In genomic region chrX:8398177-8399018, dm6 we compare ENCODE assay signal across 1 fruit fly cellular context.
TF ChIP-seq lines count a peak whose summit lies in the region.

TSS of gene CG10555 (plus strand) at chrX:8398940.

TF ChIP-seq in whole organism, embryonic, 481 proteins besides CTCF, POLR2A, EP300 and RAD21 (continued from another document and continues in another):
- TF ChIP-seq CG16815 (GFP tag; optimal IDR thresholded peaks at IDR 0.05; lab: Kevin White, UChicago) (peak; percentile 89), CG6254 (GFP tag; optimal IDR thresholded peaks at IDR 0.05; lab: Kevin White, UChicago) (peak; percentile 99), p53 (GFP tag; optimal IDR thresholded peaks at IDR 0.05; lab: Kevin White, UChicago) (peak; percentile 41), CG8944 (GFP tag; optimal IDR thresholded peaks at IDR 0.05; lab: Kevin White, UChicago) (peak; percentile 91), CG8765 (GFP tag; IDR thresholded peaks at IDR 0.05; lab: Robert Waterston, UW) (peak; percentile 86), CG34224 (GFP tag; IDR thresholded peaks at IDR 0.05; lab: Robert Waterston, UW; ENCODE audit: partially characterized antibody) (peak; percentile 75), CG2712 (tag; optimal IDR thresholded peaks at IDR 0.05; lab: Kevin White, UChicago) (peak; percentile 86), CG9727 (GFP tag; optimal IDR thresholded peaks at IDR 0.05; lab: Kevin White, UChicago) (peak; percentile 92), MTF-1 (GFP tag; optimal IDR thresholded peaks at IDR 0.05; lab: Kevin White, UChicago; ENCODE audit: borderline replicate concordance) (no peak), Hand (GFP tag; optimal IDR thresholded peaks at IDR 0.05; lab: Kevin White, UChicago) (peak; percentile 52), h (optimal IDR thresholded peaks at IDR 0.05; lab: Kevin White, UChicago) (no peak), CG4820 (GFP tag; optimal IDR thresholded peaks at IDR 0.05; lab: Kevin White, UChicago) (peak; percentile 87), ERR (GFP tag; optimal IDR thresholded peaks at IDR 0.05; lab: Kevin White, UChicago) (no peak), tna (GFP tag; IDR thresholded peaks at IDR 0.05; lab: Robert Waterston, UW; ENCODE audit: partially characterized antibody) (peak; percentile 69), Oaz (GFP tag; IDR thresholded peaks at IDR 0.05; lab: Robert Waterston, UW) (peak; percentile 91), CG13424 (tag; optimal IDR thresholded peaks at IDR 0.05; lab: Kevin White, UChicago) (peak; percentile 96), pb (GFP tag; optimal IDR thresholded peaks at IDR 0.05; lab: Kevin White, UChicago) (peak; percentile 75), CG14860 (GFP tag; IDR thresholded peaks at IDR 0.05; lab: Robert Waterston, UW; ENCODE audit: partially characterized antibody) (peak; percentile 81), esg (GFP tag; conservative IDR thresholded peaks at IDR 0.05; lab: Robert Waterston, UW) (peak; percentile 90), Dp (GFP tag; optimal IDR thresholded peaks at IDR 0.05; lab: Kevin White, UChicago) (peak; percentile 11), disco-r (GFP tag; optimal IDR thresholded peaks at IDR 0.05; lab: Kevin White, UChicago) (peak; percentile 88), fd102C (GFP tag; optimal IDR thresholded peaks at IDR 0.05; lab: Kevin White, UChicago) (no peak), bowl (GFP tag; IDR thresholded peaks at IDR 0.05; lab: Robert Waterston, UW) (peak; percentile 51; the same call in 1 of the 2 replicates), H2.0 (GFP tag; IDR thresholded peaks at IDR 0.05; lab: Robert Waterston, UW) (peak; percentile 89), CG2120 (GFP tag; optimal IDR thresholded peaks at IDR 0.05; lab: Kevin White, UChicago) (peak; percentile 95), Aef1 (GFP tag; IDR thresholded peaks at IDR 0.05; lab: Robert Waterston, UW) (peak; percentile 88), onecut (GFP tag; IDR thresholded peaks at IDR 0.05; lab: Robert Waterston, UW) (peak; percentile 81), nom (GFP tag; optimal IDR thresholded peaks at IDR 0.05; lab: Kevin White, UChicago) (no peak), Dip3 (GFP tag; optimal IDR thresholded peaks at IDR 0.05; lab: Kevin White, UChicago) (peak; percentile 91), CG31388 (GFP tag; optimal IDR thresholded peaks at IDR 0.05; lab: Kevin White, UChicago) (peak; percentile 43), Dbx (GFP tag; IDR thresholded peaks at IDR 0.05; lab: Robert Waterston, UW) (peak; percentile 92), CG9876 (GFP tag; optimal IDR thresholded peaks at IDR 0.05; lab: Kevin White, UChicago) (peak; percentile 94), Hey (tag; optimal IDR thresholded peaks at IDR 0.05; lab: Kevin White, UChicago) (no peak), lbe (GFP tag; optimal IDR thresholded peaks at IDR 0.05; lab: Kevin White, UChicago) (peak; percentile 57), odd (GFP tag; optimal IDR thresholded peaks at IDR 0.05; lab: Kevin White, UChicago) (no peak), CG2875 (GFP tag; optimal IDR thresholded peaks at IDR 0.05; lab: Kevin White, UChicago) (peak; percentile 28), kni (GFP tag; optimal IDR thresholded peaks at IDR 0.05; lab: Kevin White, UChicago) (peak; percentile 71), zfh1 (GFP tag; IDR thresholded peaks at IDR 0.05; lab: Robert Waterston, UW) (peak; percentile 90), CG6854 (GFP tag; optimal IDR thresholded peaks at IDR 0.05; lab: Kevin White, UChicago) (no peak), trh (GFP tag; optimal IDR thresholded peaks at IDR 0.05; lab: Kevin White, UChicago) (no peak), mam (GFP tag; optimal IDR thresholded peaks at IDR 0.05; lab: Kevin White, UChicago) (peak; percentile 59), slou (GFP tag; optimal IDR thresholded peaks at IDR 0.05; lab: Kevin White, UChicago) (peak; percentile 58), wdn (GFP tag; IDR thresholded peaks at IDR 0.05; lab: Robert Waterston, UW) (peak; percentile 83), CG18476 (GFP tag; optimal IDR thresholded peaks at IDR 0.05; lab: Kevin White, UChicago) (peak; percentile 83), Nf-YB (GFP tag; optimal IDR thresholded peaks at IDR 0.05; lab: Kevin White, UChicago) (peak; percentile 45), dmrt99B (tag; optimal IDR thresholded peaks at IDR 0.05; lab: Kevin White, UChicago) (peak; percentile 68), E2f1 (GFP tag; IDR thresholded peaks at IDR 0.05; lab: Robert Waterston, UW) (peak; percentile 83), nmo (GFP tag; optimal IDR thresholded peaks at IDR 0.05; lab: Kevin White, UChicago) (peak; percentile 87), slbo (GFP tag; IDR thresholded peaks at IDR 0.05; lab: Robert Waterston, UW) (peak; percentile 91), MESR4 (GFP tag; optimal IDR thresholded peaks at IDR 0.05; lab: Kevin White, UChicago) (no peak), Antp (GFP tag; optimal IDR thresholded peaks at IDR 0.05; lab: Kevin White, UChicago) (peak; percentile 83), ash1 (GFP tag; optimal IDR thresholded peaks at IDR 0.05; lab: Kevin White, UChicago) (no peak), chif (GFP tag; optimal IDR thresholded peaks at IDR 0.05; lab: Kevin White, UChicago) (peak; percentile 91 to 94), Tbp (GFP tag; optimal IDR thresholded peaks at IDR 0.05; lab: Kevin White, UChicago) (no peak), CG16813 (GFP tag; IDR thresholded peaks at IDR 0.05; lab: Robert Waterston, UW; ENCODE audit: partially characterized antibody) (peak; percentile 83), Hr78 (GFP tag; optimal IDR thresholded peaks at IDR 0.05; lab: Kevin White, UChicago) (no peak), Scr (GFP tag; IDR thresholded peaks at IDR 0.05; lab: Robert Waterston, UW; ENCODE audit: partially characterized antibody) (peak; percentile 73), Blimp-1 (GFP tag; optimal IDR thresholded peaks at IDR 0.05; lab: Kevin White, UChicago) (peak; percentile 87), CG2889 (GFP tag; IDR thresholded peaks at IDR 0.05; lab: Robert Waterston, UW) (peak; percentile 76), abd-A (tag; optimal IDR thresholded peaks at IDR 0.05; lab: Kevin White, UChicago) (no peak), CG17612 (GFP tag; IDR thresholded peaks at IDR 0.05; lab: Robert Waterston, UW) (0 out of 2 replicates have a peak, but pooled peaks have one; percentile 43), CG13775 (GFP tag; optimal IDR thresholded peaks at IDR 0.05; lab: Kevin White, UChicago) (peak; percentile 94), lilli (GFP tag; optimal IDR thresholded peaks at IDR 0.05; lab: Kevin White, UChicago) (peak; percentile 90), MBD-R2 (GFP tag; IDR thresholded peaks at IDR 0.05; lab: Robert Waterston, UW) (peak; percentile 29; the same call in 1 of the 2 replicates), grn (GFP tag; optimal IDR thresholded peaks at IDR 0.05; lab: Kevin White, UChicago) (no peak), CG15696 (tag; optimal IDR thresholded peaks at IDR 0.05; lab: Kevin White, UChicago) (peak; percentile 96), zfh2 (GFP tag; optimal IDR thresholded peaks at IDR 0.05; lab: Kevin White, UChicago) (peak; percentile 92), zf30C (GFP tag; optimal IDR thresholded peaks at IDR 0.05; lab: Kevin White, UChicago) (no peak), crp (GFP tag; optimal IDR thresholded peaks at IDR 0.05; lab: Kevin White, UChicago) (peak in 1 of 2 experiments; percentile 64), CG14667 (GFP tag; IDR thresholded peaks at IDR 0.05; lab: Robert Waterston, UW) (peak; percentile 60), CoRest (tag; optimal IDR thresholded peaks at IDR 0.05; lab: Kevin White, UChicago) (peak; percentile 90), crc (GFP tag; optimal IDR thresholded peaks at IDR 0.05; lab: Kevin White, UChicago) (no peak), D19A (tag; optimal IDR thresholded peaks at IDR 0.05; lab: Kevin White, UChicago) (peak; percentile 22), inv (GFP tag; IDR thresholded peaks at IDR 0.05; lab: Robert Waterston, UW; ENCODE audit: partially characterized antibody) (peak; percentile 82), emc (GFP tag; optimal IDR thresholded peaks at IDR 0.05; lab: Kevin White, UChicago) (peak; percentile 63), NC2β (GFP tag; optimal IDR thresholded peaks at IDR 0.05; lab: Kevin White, UChicago) (peak; percentile 93), bab2 (GFP tag; optimal IDR thresholded peaks at IDR 0.05; lab: Kevin White, UChicago) (peak; percentile 79), pros (GFP tag; optimal IDR thresholded peaks at IDR 0.05; lab: Kevin White, UChicago) (no peak), CG34376 (GFP tag; optimal IDR thresholded peaks at IDR 0.05; lab: Kevin White, UChicago) (peak; percentile 50), gfzf (GFP tag; optimal IDR thresholded peaks at IDR 0.05; lab: Kevin White, UChicago) (peak; percentile 16), vvl (GFP tag; IDR thresholded peaks at IDR 0.05; lab: Robert Waterston, UW) (peak; percentile 85), ato (GFP tag; IDR thresholded peaks at IDR 0.05; lab: Robert Waterston, UW; ENCODE audit: partially characterized antibody) (peak; percentile 62; the same call in 1 of the 2 replicates), yki (optimal IDR thresholded peaks at IDR 0.05; lab: Kevin White, UChicago) (no peak), zen2 (GFP tag; IDR thresholded peaks at IDR 0.05; lab: Robert Waterston, UW; ENCODE audit: partially characterized antibody) (peak; percentile 28; the same call in 1 of the 3 replicates), CG7745 (tag; optimal IDR thresholded peaks at IDR 0.05; lab: Kevin White, UChicago) (no peak), CG10565 (GFP tag; optimal IDR thresholded peaks at IDR 0.05; lab: Kevin White, UChicago) (peak; percentile 81), tll (GFP tag; optimal IDR thresholded peaks at IDR 0.05; lab: Kevin White, UChicago) (no peak), wor (GFP tag; IDR thresholded peaks at IDR 0.05; lab: Robert Waterston, UW) (peak; percentile 93), lab (GFP tag; optimal IDR thresholded peaks at IDR 0.05; lab: Kevin White, UChicago) (peak; percentile 79), CG8388 (GFP tag; optimal IDR thresholded peaks at IDR 0.05; lab: Kevin White, UChicago) (peak; percentile 67), sr (GFP tag; IDR thresholded peaks at IDR 0.05; lab: Robert Waterston, UW) (no peak; the same call in 1 of the 3 replicates), CG13123 (GFP tag; optimal IDR thresholded peaks at IDR 0.05; lab: Kevin White, UChicago) (peak; percentile 71), knrl (GFP tag; IDR thresholded peaks at IDR 0.05; lab: Robert Waterston, UW; ENCODE audit: partially characterized antibody) (peak; percentile 91), sima (GFP tag; optimal IDR thresholded peaks at IDR 0.05; lab: Kevin White, UChicago) (peak; percentile 41), cad (GFP tag; optimal IDR thresholded peaks at IDR 0.05; lab: Kevin White, UChicago) (no peak), Gug (GFP tag; IDR thresholded peaks at IDR 0.05; lab: Robert Waterston, UW) (peak; percentile 65; the same call in 3 of the 4 replicates), CG30403 (GFP tag; optimal IDR thresholded peaks at IDR 0.05; lab: Kevin White, UChicago) (peak; percentile 96), CG1647 (GFP tag; optimal IDR thresholded peaks at IDR 0.05; lab: Kevin White, UChicago) (peak; percentile 87), Sry-δ (GFP tag; optimal IDR thresholded peaks at IDR 0.05; lab: Kevin White, UChicago) (peak; percentile 72), CG4404 (GFP tag; IDR thresholded peaks at IDR 0.05; lab: Robert Waterston, UW) (peak; percentile 93), CG10209 (GFP tag; optimal IDR thresholded peaks at IDR 0.05; lab: Kevin White, UChicago) (peak; percentile 82), NK7.1 (GFP tag; optimal IDR thresholded peaks at IDR 0.05; lab: Kevin White, UChicago) (peak; percentile 46), dmrt11E (tag; optimal IDR thresholded peaks at IDR 0.05; lab: Kevin White, UChicago) (peak; percentile 97), B-H1 (GFP tag; IDR thresholded peaks at IDR 0.05; lab: Robert Waterston, UW) (peak; percentile 65), az2 (GFP tag; optimal IDR thresholded peaks at IDR 0.05; lab: Kevin White, UChicago) (peak; percentile 75), CG5245 (GFP tag; optimal IDR thresholded peaks at IDR 0.05; lab: Kevin White, UChicago) (peak; percentile 50), Atf6 (GFP tag; IDR thresholded peaks at IDR 0.05; lab: Robert Waterston, UW) (peak; percentile 91), CG9437 (GFP tag; optimal IDR thresholded peaks at IDR 0.05; lab: Kevin White, UChicago) (peak; percentile 64), lola (GFP tag; optimal IDR thresholded peaks at IDR 0.05; lab: Kevin White, UChicago) (peak in 1 of 3 experiments; percentile 96), CG1832 (GFP tag; optimal IDR thresholded peaks at IDR 0.05; lab: Kevin White, UChicago) (no peak), Abd-B (GFP tag; optimal IDR thresholded peaks at IDR 0.05; lab: Kevin White, UChicago) (peak; percentile 79), CG32532 (GFP tag; IDR thresholded peaks at IDR 0.05; lab: Robert Waterston, UW) (peak; percentile 79), Hmr (GFP tag; optimal IDR thresholded peaks at IDR 0.05; lab: Kevin White, UChicago) (peak; percentile 85), CG11723 (GFP tag; optimal IDR thresholded peaks at IDR 0.05; lab: Kevin White, UChicago) (peak; percentile 74), her (GFP tag; optimal IDR thresholded peaks at IDR 0.05; lab: Kevin White, UChicago) (peak; percentile 77), ttk (GFP tag; IDR thresholded peaks at IDR 0.05; lab: Robert Waterston, UW) (peak; percentile 79), klu (GFP tag; IDR thresholded peaks at IDR 0.05; lab: Robert Waterston, UW) (peak; percentile 75), vnd (GFP tag; IDR thresholded peaks at IDR 0.05; lab: Robert Waterston, UW; ENCODE audit: partially characterized antibody) (peak; percentile 83), insv (GFP tag; optimal IDR thresholded peaks at IDR 0.05; lab: Kevin White, UChicago) (peak in 1 of 2 experiments; percentile 41), Nf-YA (GFP tag; IDR thresholded peaks at IDR 0.05; lab: Robert Waterston, UW) (no peak; the same call in 1 of the 2 replicates), CG6813 (GFP tag; optimal IDR thresholded peaks at IDR 0.05; lab: Kevin White, UChicago) (no peak), chinmo (GFP tag; IDR thresholded peaks at IDR 0.05; lab: Robert Waterston, UW; ENCODE audit: partially characterized antibody) (0 out of 4 replicates have a peak, but pooled peaks have one; percentile 38), CG3065 (GFP tag; optimal IDR thresholded peaks at IDR 0.05; lab: Kevin White, UChicago) (peak; percentile 14), Dfd (GFP tag; optimal IDR thresholded peaks at IDR 0.05; lab: Kevin White, UChicago) (no peak), maf-S (GFP tag; optimal IDR thresholded peaks at IDR 0.05; lab: Kevin White, UChicago) (peak; percentile 85), gem (tag; optimal IDR thresholded peaks at IDR 0.05; lab: Kevin White, UChicago) (peak; percentile 96), corto (GFP tag; optimal IDR thresholded peaks at IDR 0.05; lab: Kevin White, UChicago) (peak; percentile 33), D19B (GFP tag; optimal IDR thresholded peaks at IDR 0.05; lab: Kevin White, UChicago) (peak; percentile 44), ewg (GFP tag; optimal IDR thresholded peaks at IDR 0.05; lab: Kevin White, UChicago) (peak; percentile 84)
